Worm (Caenorhabditis elegans) whole organism, early embryonic: Measurements from ENCODE around the gene F32D1.11.

Experiments
- B0310.2 ChIP-seq: sonication (generic microtip); optimal IDR thresholded peaks from 2 replicates; lab custom pipeline; 2016; ENCODE audit warnings: mild to moderate bottlenecking, missing genetic modification characterization, missing compliant biosample characterization
- F13C5.2 ChIP-seq: sonication (generic microtip); optimal IDR thresholded peaks from 2 replicates; lab custom pipeline; 2017; ENCODE audit warnings: mild to moderate bottlenecking, missing genetic modification characterization, inconsistent platforms, missing compliant biosample characterization
- aly-1 ChIP-seq: sonication (generic microtip); optimal IDR thresholded peaks from 2 replicates; lab custom pipeline; 2016; ENCODE audit warnings: missing genetic modification characterization, missing compliant biosample characterization
- ama-1 ChIP-seq: fragments of 150-350 bp; optimal IDR thresholded peaks from 2 replicates; lab custom pipeline; 2014
- ceh-13 ChIP-seq: fragments of 200-800 bp; sonication (Bioruptor generic); optimal IDR thresholded peaks from 2 replicates; lab custom pipeline; 2018; ENCODE audit warnings: mild to moderate bottlenecking, missing genetic modification characterization, missing compliant biosample characterization
- ceh-36 ChIP-seq: sonication (generic microtip); optimal IDR thresholded peaks from 2 replicates; lab custom pipeline; 2016; ENCODE audit warnings: missing genetic modification characterization, inconsistent platforms, missing compliant biosample characterization
- ets-7 ChIP-seq: sonication (generic microtip); optimal IDR thresholded peaks from 2 replicates; lab custom pipeline; 2016; ENCODE audit warnings: missing genotype, missing genetic modification characterization, missing compliant biosample characterization
- flt-1 ChIP-seq: fragments of 200-800 bp; sonication (Bioruptor generic); IDR thresholded peaks from 2 replicates; pipeline ENCODE4 v1.3.6; 2022; ENCODE audit warnings: missing genetic modification characterization, missing compliant biosample characterization
- hmbx-1 ChIP-seq: sonication (generic microtip); optimal IDR thresholded peaks from 2 replicates; lab custom pipeline; 2016; ENCODE audit warnings: mild to moderate bottlenecking, missing genetic modification characterization, missing compliant biosample characterization
- hmg-4 ChIP-seq: fragments of 200-800 bp; sonication (Bioruptor generic); optimal IDR thresholded peaks from 2 replicates; lab custom pipeline; 2018; ENCODE audit warnings: mild to moderate bottlenecking, missing genetic modification characterization, missing compliant biosample characterization
- hnd-1 ChIP-seq: sonication (generic microtip); optimal IDR thresholded peaks from 2 replicates; lab custom pipeline; 2016; ENCODE audit warnings: missing genetic modification characterization, missing compliant biosample characterization
- pes-1 ChIP-seq: fragments of 200-800 bp; sonication (Bioruptor generic); IDR thresholded peaks from 2 replicates; pipeline ENCODE4 v1.3.6; 2022; ENCODE audit warnings: missing genetic modification reagents, missing genetic modification characterization, missing compliant biosample characterization
- scrt-1 ChIP-seq: fragments of 200-800 bp; sonication (Bioruptor generic); IDR thresholded peaks from 2 replicates; pipeline ENCODE4 v1.3.6; 2022; ENCODE audit warnings: missing genetic modification characterization, missing compliant biosample characterization
- sea-1 ChIP-seq: fragments of 200-800 bp; sonication (Bioruptor generic); conservative IDR thresholded peaks from 2 replicates; pipeline ENCODE4 v1.3.6; 2022; ENCODE audit warnings: missing genetic modification characterization, missing compliant biosample characterization
- tbx-11 ChIP-seq: fragments of 200-800 bp; sonication (Bioruptor generic); IDR thresholded peaks from 2 replicates; pipeline ENCODE4 v1.3.6; 2022; ENCODE audit warnings: missing genetic modification characterization, missing compliant biosample characterization
- tbx-37 ChIP-seq: fragments of 200-800 bp; sonication (Bioruptor generic); conservative IDR thresholded peaks from 2 replicates; pipeline ENCODE4 v1.3.6; 2022; ENCODE audit warnings: missing genetic modification reagents, missing genetic modification characterization, missing compliant biosample characterization
- tra-4 ChIP-seq: sonication (generic microtip); optimal IDR thresholded peaks from 2 replicates; lab custom pipeline; 2017; ENCODE audit warnings: missing genetic modification characterization, missing compliant biosample characterization

F32D1.11 gene

ce11 chrV:4364517-4364916 is 1.8 kb downstream of the F32D1.11 start, which contains the start of gene grl-13:
Gene grl-13, minus strand, starts transcription at chrV:4364617.
- TF ChIP-seq flt-1 (GFP tag; lab: Robert Waterston, UW) (no peak), ets-7 (tag; lab: Kevin White, UChicago) (no peak), sea-1 (GFP tag; lab: Robert Waterston, UW) (no peak), ama-1 (lab: Kevin White, UChicago) (no peak), tra-4 (tag; lab: Kevin White, UChicago) (no peak), F13C5.2 (tag; lab: Kevin White, UChicago) (no peak), tbx-37 (no peak), ceh-36 (tag; lab: Kevin White, UChicago) (no peak), hmg-4 (GFP tag; lab: Kevin White, UChicago) (no peak), tbx-11 (no peak), ceh-13 (no peak), hmbx-1 (tag; lab: Kevin White, UChicago) (no peak), B0310.2 (no peak)

ce11 chrV:4361505-4361904 is 4.8 kb downstream of the F32D1.11 start, which contains the start of gene F32D1.3:
Gene F32D1.3, minus strand, starts transcription at chrV:4361569.
- TF ChIP-seq ama-1 (lab: Kevin White, UChicago) = no peak
- TF ChIP-seq scrt-1 (GFP tag; lab: Robert Waterston, UW) = no peak
- TF ChIP-seq tra-4 (tag; lab: Kevin White, UChicago) = no peak
- TF ChIP-seq aly-1 (tag; lab: Kevin White, UChicago) = no peak
- TF ChIP-seq ets-7 (tag; lab: Kevin White, UChicago) = no peak
- no peak for TF ChIP-seq hmbx-1 (tag; lab: Kevin White, UChicago)
- TF ChIP-seq flt-1 (GFP tag; lab: Robert Waterston, UW) = no peak
- TF ChIP-seq ceh-13 = no peak
- no peak for TF ChIP-seq pes-1 (GFP tag; lab: Robert Waterston, UW)
- TF ChIP-seq hmg-4 (GFP tag; lab: Kevin White, UChicago) = no peak
- TF ChIP-seq sea-1 (GFP tag; lab: Robert Waterston, UW) = no peak

- TF ChIP-seq ets-7 (tag; lab: Kevin White, UChicago) (no peak), tbx-11 (no peak), sea-1 (GFP tag; lab: Robert Waterston, UW) (no peak), ceh-36 (tag; lab: Kevin White, UChicago) (no peak), tbx-37 (no peak), ceh-13 (no peak), aly-1 (tag; lab: Kevin White, UChicago) (no peak), tra-4 (tag; lab: Kevin White, UChicago) (no peak), hmbx-1 (tag; lab: Kevin White, UChicago) (no peak), ama-1 (lab: Kevin White, UChicago) (no peak), hnd-1 (tag; lab: Kevin White, UChicago) (no peak), hmg-4 (GFP tag; lab: Kevin White, UChicago) (no peak), flt-1 (GFP tag; lab: Robert Waterston, UW) (no peak), F13C5.2 (tag; lab: Kevin White, UChicago) (no peak), scrt-1 (GFP tag; lab: Robert Waterston, UW) (no peak)
Observed at ce11 chrV:4360018-4360417, 6.3 kb downstream of the F32D1.11 start.

ce11 chrV:4359127-4359526 is 7.2 kb downstream of the F32D1.11 start:
- TF ChIP-seq flt-1 (GFP tag; lab: Robert Waterston, UW) = no peak
- TF ChIP-seq hmbx-1 (tag; lab: Kevin White, UChicago) = no peak
- no peak for TF ChIP-seq ceh-36 (tag; lab: Kevin White, UChicago)
- TF ChIP-seq tbx-37 = no peak
- TF ChIP-seq scrt-1 (GFP tag; lab: Robert Waterston, UW) = no peak
- TF ChIP-seq hnd-1 (tag; lab: Kevin White, UChicago) = no peak
- TF ChIP-seq hmg-4 (GFP tag; lab: Kevin White, UChicago) = no peak
- no peak for TF ChIP-seq pes-1 (GFP tag; lab: Robert Waterston, UW)
- TF ChIP-seq B0310.2 = no peak
- no peak for TF ChIP-seq sea-1 (GFP tag; lab: Robert Waterston, UW)
- TF ChIP-seq ama-1 (lab: Kevin White, UChicago) = no peak
- no peak for TF ChIP-seq ets-7 (tag; lab: Kevin White, UChicago)
- TF ChIP-seq ceh-13 = no peak

- TF ChIP-seq pes-1 (GFP tag; lab: Robert Waterston, UW) (no peak), ceh-13 (no peak), tbx-37 (no peak), tbx-11 (no peak), hnd-1 (tag; lab: Kevin White, UChicago) (no peak), B0310.2 (no peak), scrt-1 (GFP tag; lab: Robert Waterston, UW) (no peak), flt-1 (GFP tag; lab: Robert Waterston, UW) (no peak), sea-1 (GFP tag; lab: Robert Waterston, UW) (no peak), ama-1 (lab: Kevin White, UChicago) (no peak), ceh-36 (tag; lab: Kevin White, UChicago) (no peak), ets-7 (tag; lab: Kevin White, UChicago) (no peak), aly-1 (tag; lab: Kevin White, UChicago) (no peak), tra-4 (tag; lab: Kevin White, UChicago) (no peak)
Observed at ce11 chrV:4357369-4357768, 9.0 kb downstream of the F32D1.11 start.

ce11 chrV:4356047-4356612 is 10.2 kb downstream of the F32D1.11 start:
- TF ChIP-seq scrt-1 (GFP tag; lab: Robert Waterston, UW) (no peak), flt-1 (GFP tag; lab: Robert Waterston, UW) (no peak), B0310.2 (no peak), aly-1 (tag; lab: Kevin White, UChicago) (no peak), sea-1 (GFP tag; lab: Robert Waterston, UW) (no peak), hmg-4 (GFP tag; lab: Kevin White, UChicago) (no peak)

ce11 chrV:4346799-4347198 is 19.5 kb downstream of the F32D1.11 start, which contains the start of gene mcm-7:
Gene mcm-7, plus strand, starts transcription at chrV:4347166.
- TF ChIP-seq sea-1 (GFP tag; lab: Robert Waterston, UW) = no peak
- no peak for TF ChIP-seq tra-4 (tag; lab: Kevin White, UChicago)
- no peak for TF ChIP-seq ceh-36 (tag; lab: Kevin White, UChicago)
- TF ChIP-seq tbx-11 = no peak
- no peak for TF ChIP-seq hnd-1 (tag; lab: Kevin White, UChicago)
- TF ChIP-seq F13C5.2 (tag; lab: Kevin White, UChicago) = no peak
- no peak for TF ChIP-seq hmbx-1 (tag; lab: Kevin White, UChicago)
- no peak for TF ChIP-seq ceh-13
- no peak for TF ChIP-seq flt-1 (GFP tag; lab: Robert Waterston, UW)
- TF ChIP-seq B0310.2 = no peak
- no peak for TF ChIP-seq hmg-4 (GFP tag; lab: Kevin White, UChicago)
- TF ChIP-seq ets-7 (tag; lab: Kevin White, UChicago) = no peak
- TF ChIP-seq aly-1 (tag; lab: Kevin White, UChicago) = no peak
- TF ChIP-seq scrt-1 (GFP tag; lab: Robert Waterston, UW) = no peak
